Worm (Caenorhabditis elegans) whole organism, L2 larva: ENCODE results near the gene oac-29.

Source experiments
- F13H6.1 ChIP-seq: sonication (generic microtip); optimal IDR thresholded peaks from 2 replicates; lab custom pipeline; 2016; ENCODE audit warnings: missing genetic modification characterization, missing compliant biosample characterization
- ZK546.5 ChIP-seq: sonication (generic microtip); optimal IDR thresholded peaks from 2 replicates; lab custom pipeline; 2017; ENCODE audit warnings: missing biosample characterization, missing genetic modification characterization
- alr-1 ChIP-seq: fragments of 150-350 bp; optimal IDR thresholded peaks from 2 replicates; lab custom pipeline; 2014; ENCODE audit warnings: missing biosample characterization, missing genetic modification characterization
- blmp-1 ChIP-seq: sonication (generic microtip); optimal IDR thresholded peaks from 2 replicates; lab custom pipeline; 2017; ENCODE audit warnings: missing genetic modification characterization, mild to moderate bottlenecking, missing compliant biosample characterization, antibody characterized with exemption, moderate library complexity; ENCODE audit not compliant: insufficient read depth
- elt-1 ChIP-seq: fragments of 150-350 bp; optimal IDR thresholded peaks from 2 replicates; lab custom pipeline; 2014; ENCODE audit warnings: missing biosample characterization, missing genetic modification characterization
- elt-3 ChIP-seq: sonication (generic microtip); optimal IDR thresholded peaks from 2 replicates; lab custom pipeline; 2017; ENCODE audit warnings: missing biosample characterization, missing genetic modification characterization
- lin-11 ChIP-seq: fragments of 150-350 bp; sonication (generic microtip); optimal IDR thresholded peaks from 2 replicates; lab custom pipeline; 2014; ENCODE audit warnings: missing biosample characterization, missing genetic modification characterization, inconsistent platforms, mixed read lengths
- lsy-2 ChIP-seq, 2 experiments: fragments of 150-350 bp in 1 of 2; sonication (generic microtip) in 1 of 2; optimal IDR thresholded peaks; 2 replicates each; lab custom pipeline; 2014 to 2017; ENCODE audit warnings: missing biosample characterization in 2 of 2, missing genetic modification characterization in 2 of 2
- nhr-12 ChIP-seq: fragments of 150-350 bp; optimal IDR thresholded peaks from 2 replicates; lab custom pipeline; 2014; ENCODE audit warnings: missing biosample characterization, missing genetic modification characterization
- nhr-237 ChIP-seq: fragments of 150-350 bp; optimal IDR thresholded peaks from 2 replicates; lab custom pipeline; 2014; ENCODE audit warnings: missing biosample characterization, missing genetic modification characterization
- nhr-25 ChIP-seq: fragments of 150-350 bp; sonication (generic microtip); optimal IDR thresholded peaks from 3 replicates; lab custom pipeline; 2014; ENCODE audit warnings: missing biosample characterization, missing genetic modification characterization
- snpc-4 ChIP-seq: fragments of 150-350 bp; optimal IDR thresholded peaks from 2 replicates; lab custom pipeline; 2014; ENCODE audit warnings: missing biosample characterization, missing genetic modification characterization
- unc-39 ChIP-seq: fragments of 150-350 bp; optimal IDR thresholded peaks from 2 replicates; lab custom pipeline; 2014; ENCODE audit warnings: missing biosample characterization, missing genetic modification characterization
- unc-62 ChIP-seq: fragments of 150-350 bp; optimal IDR thresholded peaks from 2 replicates; lab custom pipeline; 2014; ENCODE audit warnings: missing biosample characterization, missing genetic modification reagents, missing genetic modification characterization

DNA sequence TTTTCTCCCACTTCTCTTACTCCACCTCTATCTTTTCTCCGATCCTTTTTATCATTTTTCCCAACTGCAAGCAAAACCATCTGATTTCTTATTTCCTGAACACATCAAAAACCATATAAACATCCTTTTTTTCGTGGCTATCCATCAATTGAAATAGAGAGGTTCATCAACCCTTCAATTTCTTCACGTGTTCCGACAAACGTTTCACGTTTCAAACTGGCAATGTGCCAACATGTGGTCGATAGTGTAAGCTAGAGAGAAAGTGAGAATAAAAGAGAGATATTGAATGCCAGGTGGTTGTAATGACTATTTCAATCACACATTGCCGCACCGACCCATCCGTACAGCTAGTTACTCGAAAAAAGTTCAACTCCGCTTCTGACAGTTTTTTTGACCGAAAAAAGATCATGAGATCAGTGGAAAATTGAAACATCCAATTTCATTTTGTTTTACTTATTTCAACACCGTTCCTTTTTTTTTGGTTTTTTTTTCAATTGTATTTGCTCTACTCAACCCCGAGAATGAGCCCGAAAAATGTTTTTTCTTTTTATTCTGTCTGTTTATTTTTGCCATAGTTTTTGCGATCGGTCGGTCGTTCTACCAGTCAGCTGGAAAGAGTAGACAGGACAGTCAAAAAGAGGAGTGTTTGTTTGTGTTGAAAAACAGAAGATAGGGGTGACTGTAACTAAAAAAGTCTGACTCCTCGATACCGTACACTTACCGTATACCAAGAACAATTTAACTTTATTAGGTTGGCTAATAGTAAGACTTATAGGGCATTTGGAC, 23.3 kb upstream of the oac-29 start:
- TF ChIP-seq elt-3 (tag; lab: Kevin White, UChicago), result no peak
- no peak for TF ChIP-seq ZK546.5 (tag; lab: Kevin White, UChicago)
- TF ChIP-seq snpc-4, result no peak
- peak; percentile 81 for TF ChIP-seq F13H6.1 (tag; lab: Kevin White, UChicago)
- TF ChIP-seq elt-1 (tag; lab: Kevin White, UChicago), result no peak
- no peak for TF ChIP-seq alr-1 (tag; lab: Kevin White, UChicago)
- no peak for TF ChIP-seq unc-39 (tag; lab: Kevin White, UChicago)
- TF ChIP-seq lsy-2 (tag; optimal IDR thresholded peaks at IDR 0.05; lab: Kevin White, UChicago), result peak in 1 of 2 experiments; percentile 48
- TF ChIP-seq nhr-237, result no peak
- TF ChIP-seq unc-62, result no peak
- no peak for TF ChIP-seq nhr-12
- no peak for TF ChIP-seq lin-11 (tag; lab: Kevin White, UChicago)
- peak; percentile 23 for TF ChIP-seq nhr-25 (tag; lab: Kevin White, UChicago)
- TF ChIP-seq blmp-1 (tag; lab: Kevin White, UChicago), result peak; percentile 21
